Fruit fly (Drosophila melanogaster): ENCODE measurements around the gene CG44532.
A peak's percentile ranks its signal among the peaks of the same experiment; 100 is the strongest.

CG44532 gene

DNA sequence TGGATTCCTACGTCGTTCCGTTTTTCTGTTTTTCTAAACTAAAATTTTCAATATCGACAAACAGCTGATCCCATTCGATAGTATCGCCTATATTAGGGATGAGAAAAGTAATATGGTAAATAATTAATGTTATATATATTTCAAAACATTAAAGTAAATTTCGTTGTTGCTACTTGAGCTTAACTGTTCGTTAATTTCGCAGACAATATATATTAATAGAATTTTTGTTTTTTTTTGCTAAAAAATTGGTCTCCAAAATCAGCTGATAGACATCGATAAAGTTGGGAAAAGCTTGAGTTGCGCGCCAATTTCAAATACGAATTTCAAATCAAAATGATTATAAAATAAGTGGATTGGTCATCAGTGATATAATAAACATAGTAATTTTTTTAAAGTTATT, 34.5 kb downstream of the CG44532 start, which contains the start of gene CG12118 (continued):
- TF ChIP-seq lbe (GFP tag; optimal IDR thresholded peaks at IDR 0.05) (peak; percentile 84), Lpt (GFP tag; optimal IDR thresholded peaks at IDR 0.05) (no peak), Lim3 (GFP tag; IDR thresholded peaks at IDR 0.05) (no peak), CrebB (tag; optimal IDR thresholded peaks at IDR 0.05) (no peak), bab2 (GFP tag; optimal IDR thresholded peaks at IDR 0.05) (peak; percentile 40), Optix (GFP tag; IDR thresholded peaks at IDR 0.05) (no peak), CG13123 (GFP tag; optimal IDR thresholded peaks at IDR 0.05) (peak; percentile 75), da (GFP tag; optimal IDR thresholded peaks at IDR 0.05) (no peak), Side (GFP tag; optimal IDR thresholded peaks at IDR 0.05) (peak; percentile 3), Ptx1 (GFP tag; IDR thresholded peaks at IDR 0.05) (peak; percentile 86), sug (tag; optimal IDR thresholded peaks at IDR 0.05) (peak; percentile 57), tgo (GFP tag; IDR thresholded peaks at IDR 0.05) (peak; percentile 79), prd (optimal IDR thresholded peaks at IDR 0.05) (no peak), prd (GFP tag; IDR thresholded peaks at IDR 0.05) (peak; percentile 87), mirr (GFP tag; optimal IDR thresholded peaks at IDR 0.05) (no peak), sob (GFP tag; IDR thresholded peaks at IDR 0.05) (peak; percentile 90), bsh (GFP tag; optimal IDR thresholded peaks at IDR 0.05) (peak in 1 of 2 experiments; percentile 84), odd (GFP tag; optimal IDR thresholded peaks at IDR 0.05) (peak; percentile 43), vnd (GFP tag; IDR thresholded peaks at IDR 0.05; ENCODE audit: partially characterized antibody) (peak; percentile 94), HLH54F (GFP tag; optimal IDR thresholded peaks at IDR 0.05) (peak; percentile 15), al (GFP tag; IDR thresholded peaks at IDR 0.05) (peak; percentile 86), zen (tag; optimal IDR thresholded peaks at IDR 0.05) (peak; percentile 78), Dbx (GFP tag; IDR thresholded peaks at IDR 0.05) (peak; percentile 82), D19A (tag; optimal IDR thresholded peaks at IDR 0.05) (peak; percentile 63), Hsf (GFP tag; optimal IDR thresholded peaks at IDR 0.05) (peak; percentile 71), CG2116 (GFP tag; optimal IDR thresholded peaks at IDR 0.05) (peak; percentile 88), Doc3 (GFP tag; IDR thresholded peaks at IDR 0.05; ENCODE audit: partially characterized antibody) (peak; percentile 95), CG13296 (GFP tag; optimal IDR thresholded peaks at IDR 0.05) (peak; percentile 71), Rx (GFP tag; IDR thresholded peaks at IDR 0.05) (peak; percentile 45; the same call in 1 of the 2 replicates), Camta (GFP tag; optimal IDR thresholded peaks at IDR 0.05) (peak; percentile 14), sr (GFP tag; IDR thresholded peaks at IDR 0.05) (no peak), CG15601 (tag; optimal IDR thresholded peaks at IDR 0.05) (peak; percentile 77), Lhr (GFP tag; optimal IDR thresholded peaks at IDR 0.05) (peak; percentile 52), CG2120 (GFP tag; optimal IDR thresholded peaks at IDR 0.05) (peak; percentile 86), CG11093 (GFP tag; IDR thresholded peaks at IDR 0.05) (peak; percentile 74), az2 (GFP tag; optimal IDR thresholded peaks at IDR 0.05) (peak; percentile 89), slou (GFP tag; optimal IDR thresholded peaks at IDR 0.05) (peak; percentile 70), CG10462 (GFP tag; optimal IDR thresholded peaks at IDR 0.05) (peak; percentile 72), ap (GFP tag; IDR thresholded peaks at IDR 0.05) (peak; percentile 61; the same call in 1 of the 2 replicates), MESR4 (GFP tag; optimal IDR thresholded peaks at IDR 0.05) (no peak), YL-1 (GFP tag; optimal IDR thresholded peaks at IDR 0.05) (peak; percentile 44), stc (GFP tag; IDR thresholded peaks at IDR 0.05) (peak; percentile 66; the same call in 1 of the 2 replicates), Chrac-16 (GFP tag; optimal IDR thresholded peaks at IDR 0.05) (peak; percentile 86), fd3F (GFP tag; optimal IDR thresholded peaks at IDR 0.05) (peak; percentile 63), CG3726 (GFP tag; IDR thresholded peaks at IDR 0.05) (peak; percentile 5; the same call in 1 of the 3 replicates), CG14860 (GFP tag; IDR thresholded peaks at IDR 0.05; ENCODE audit: partially characterized antibody) (peak; percentile 78), btn (GFP tag; optimal IDR thresholded peaks at IDR 0.05) (no peak), Stat92E (GFP tag; optimal IDR thresholded peaks at IDR 0.05) (no peak), CG11560 (tag; IDR thresholded peaks at IDR 0.05) (peak; percentile 55; the same call in 1 of the 3 replicates), CG1602 (GFP tag; optimal IDR thresholded peaks at IDR 0.05) (peak; percentile 83), slp2 (GFP tag; optimal IDR thresholded peaks at IDR 0.05) (no peak), dan (GFP tag; IDR thresholded peaks at IDR 0.05) (no peak)
